Fruit fly (Drosophila melanogaster): ENCODE measurements around the gene CG9512.

CG9512 gene

DNA sequence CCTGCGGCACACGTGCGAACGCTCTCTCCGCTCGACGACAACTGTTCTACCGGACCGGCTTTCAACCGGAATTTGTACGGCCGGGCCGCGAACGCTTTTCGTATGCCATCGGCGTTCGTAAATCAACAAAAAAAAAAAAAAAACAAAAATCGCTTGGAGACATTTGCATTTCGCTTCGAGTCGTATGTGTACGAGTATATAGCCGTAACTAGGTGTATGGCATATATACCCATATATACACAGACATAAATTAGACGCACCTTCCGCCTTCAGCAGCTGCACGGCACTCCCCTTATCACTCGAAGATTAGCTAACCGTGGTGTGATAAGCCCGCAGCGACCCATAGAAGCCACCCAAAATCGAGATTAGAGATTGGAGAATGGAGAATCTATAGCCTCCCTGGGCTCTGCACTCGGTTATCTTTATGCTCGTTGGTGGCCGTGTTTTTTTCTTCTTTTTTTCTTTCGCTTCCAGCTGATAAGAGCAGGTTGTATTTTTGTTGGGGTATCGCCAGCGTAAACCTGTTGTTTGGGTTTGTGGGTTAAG is at the start of gene CG9512:
CG9512 (minus strand) TSS at position 51 of the 546 bp plus-strand sequence.
- TF ChIP-seq CG17801 (GFP tag; optimal IDR thresholded peaks at IDR 0.05; ENCODE audit: partially characterized antibody): no peak

DNA sequence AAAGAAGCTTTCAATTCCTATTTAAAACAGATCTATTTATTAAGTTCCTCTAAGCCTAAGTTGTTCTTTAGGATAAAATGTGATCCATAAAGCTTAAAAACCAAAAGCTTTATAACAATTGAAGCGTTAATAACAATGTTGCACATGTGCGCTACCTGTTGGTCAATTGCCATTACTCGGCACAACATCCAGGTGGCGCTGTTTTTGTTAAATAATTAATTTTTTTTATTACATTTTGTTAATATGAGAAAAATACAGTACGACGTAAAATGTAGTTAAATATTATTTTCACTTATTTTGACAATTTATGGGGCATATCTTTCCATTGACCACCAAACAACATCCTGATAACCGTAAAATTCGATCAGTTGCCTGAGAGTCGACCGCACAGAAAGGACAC is 48.5 kb upstream of the CG9512 start:
- peak; percentile 48 for TF ChIP-seq CG17801 (GFP tag; optimal IDR thresholded peaks at IDR 0.05; ENCODE audit: partially characterized antibody)

dm6 chrX:14952845-14953720 is 47.7 kb upstream of the CG9512 start, which contains the start of gene pdgy:
pdgy (minus strand) TSS chrX:14953532.
- TF ChIP-seq CG17801 (GFP tag; optimal IDR thresholded peaks at IDR 0.05; ENCODE audit: partially characterized antibody): peak; percentile 96

DNA sequence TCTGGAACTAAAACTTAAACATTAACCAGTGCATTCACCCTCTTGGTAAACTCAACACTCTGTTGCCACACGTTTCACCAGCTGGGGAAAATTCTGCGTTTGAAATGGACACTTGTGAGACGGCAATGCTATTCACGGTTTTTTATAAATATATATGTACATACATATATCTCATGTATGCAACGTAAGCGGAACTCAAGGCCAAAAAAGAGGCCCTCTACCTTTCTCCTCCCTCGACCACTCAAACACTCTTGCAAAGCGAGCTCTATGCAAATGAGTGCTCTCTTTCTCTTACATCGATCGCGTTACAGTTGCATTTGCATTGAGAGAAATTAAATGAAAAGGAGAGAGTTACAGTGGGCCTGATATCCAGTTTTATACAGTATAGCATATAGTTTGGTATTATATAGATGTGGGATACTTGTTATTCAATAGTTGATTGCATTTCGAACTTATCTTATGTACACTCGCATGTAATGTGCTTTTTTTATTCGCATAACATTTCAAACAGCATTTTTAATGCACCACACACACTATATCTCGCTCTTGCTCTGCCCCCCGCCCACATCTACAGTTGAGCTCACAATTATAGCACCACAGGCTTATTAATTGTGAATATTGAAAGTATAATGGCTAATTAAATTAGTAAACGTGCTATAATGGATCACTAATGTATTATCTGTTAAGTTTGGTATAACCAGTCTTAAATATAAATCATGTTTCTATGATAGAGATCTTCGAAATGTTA is 46.9 kb upstream of the CG9512 start:
- TF ChIP-seq CG17801 (GFP tag; optimal IDR thresholded peaks at IDR 0.05; ENCODE audit: partially characterized antibody): peak; percentile 50

- TF ChIP-seq CG17801 (GFP tag; optimal IDR thresholded peaks at IDR 0.05; ENCODE audit: partially characterized antibody): no peak
These were observed 46.1 kb upstream of the CG9512 start for dm6 chrX:14951346-14951862.

dm6 chrX:14950273-14951272 is 45.2 kb upstream of the CG9512 start:
- peak; percentile 99 for TF ChIP-seq CG17801 (GFP tag; optimal IDR thresholded peaks at IDR 0.05; ENCODE audit: partially characterized antibody)

DNA sequence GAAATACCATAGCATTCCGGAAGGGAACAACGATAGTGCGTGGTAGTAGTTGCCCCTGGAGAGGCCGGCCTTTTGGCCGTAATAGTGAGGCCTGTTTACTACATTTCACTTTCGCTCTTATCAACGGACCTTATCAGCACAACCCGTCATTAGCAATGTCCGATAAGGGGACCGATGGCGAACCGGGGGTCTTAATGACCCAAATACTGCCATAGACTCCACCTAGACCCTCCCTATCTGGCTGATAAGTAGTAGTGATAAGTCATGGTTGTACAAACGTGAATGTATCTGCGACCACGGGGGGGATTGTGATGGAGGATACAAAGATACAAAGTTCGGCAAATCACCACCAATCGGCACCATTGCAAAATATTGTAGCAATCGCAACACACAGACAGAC is 43.9 kb upstream of the CG9512 start:
- no peak for TF ChIP-seq CG17801 (GFP tag; optimal IDR thresholded peaks at IDR 0.05; ENCODE audit: partially characterized antibody)

- TF ChIP-seq CG17801 (GFP tag; optimal IDR thresholded peaks at IDR 0.05; ENCODE audit: partially characterized antibody): peak; percentile 95
These were observed 42.0 kb upstream of the CG9512 start for dm6 chrX:14947399-14947798.

DNA sequence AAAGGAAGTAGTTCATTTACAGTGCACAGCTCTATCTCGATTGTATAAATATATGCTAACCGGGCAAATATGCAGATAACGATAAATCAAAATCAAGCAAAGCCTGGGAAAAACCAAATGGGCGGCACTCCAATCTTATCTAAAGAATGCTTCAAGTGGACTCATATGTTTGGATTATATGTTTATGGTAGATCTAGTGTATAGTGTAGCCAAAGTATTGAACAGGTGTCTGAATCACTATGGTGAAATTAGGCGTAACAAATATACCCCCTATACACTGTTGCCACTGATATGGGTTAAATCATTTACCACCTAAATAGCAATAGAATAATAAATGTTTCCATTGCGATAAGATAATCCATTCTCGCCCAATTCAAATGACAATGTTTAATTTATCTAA is 41.2 kb upstream of the CG9512 start:
- no peak for TF ChIP-seq CG17801 (GFP tag; optimal IDR thresholded peaks at IDR 0.05; ENCODE audit: partially characterized antibody)

dm6 chrX:14936250-14936649 is 30.9 kb upstream of the CG9512 start:
- TF ChIP-seq CG17801 (GFP tag; optimal IDR thresholded peaks at IDR 0.05; ENCODE audit: partially characterized antibody): no peak

DNA sequence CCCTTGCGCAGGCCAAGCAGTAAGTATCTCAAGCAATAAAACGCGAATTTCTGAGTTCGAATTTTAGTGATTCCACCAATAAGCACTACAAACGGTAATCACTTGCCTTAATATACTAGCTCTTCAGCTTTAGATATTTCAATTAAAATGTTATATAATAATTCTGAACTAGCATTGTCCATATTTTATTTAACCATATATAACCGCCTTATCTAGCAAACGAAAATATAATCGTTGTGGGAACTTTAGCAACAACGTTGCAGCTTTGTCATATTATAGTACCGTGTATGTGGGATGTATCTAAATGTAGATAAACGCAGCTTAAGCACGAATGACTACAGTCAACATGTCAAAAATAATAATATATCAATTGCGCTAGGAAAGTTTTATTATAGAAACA is 25.9 kb upstream of the CG9512 start:
- TF ChIP-seq CG17801 (GFP tag; optimal IDR thresholded peaks at IDR 0.05; ENCODE audit: partially characterized antibody): no peak

dm6 chrX:14929813-14930212 is 24.5 kb upstream of the CG9512 start:
- no peak for TF ChIP-seq CG17801 (GFP tag; optimal IDR thresholded peaks at IDR 0.05; ENCODE audit: partially characterized antibody)

dm6 chrX:14928844-14929243 is 23.5 kb upstream of the CG9512 start, which contains the start of gene CG32591:
CG32591 (minus strand) TSS chrX:14928944.
- TF ChIP-seq CG17801 (GFP tag; optimal IDR thresholded peaks at IDR 0.05; ENCODE audit: partially characterized antibody): no peak
